Worm (Caenorhabditis elegans): ENCODE results near the gene W03C9.2.

ce11 chrII:11971009-11971636 lies 9.0 kb downstream of the W03C9.2 start:
- no peak for TF ChIP-seq ceh-24 (tag; optimal IDR thresholded peaks at IDR 0.05)
- TF ChIP-seq nfya-1 (tag; optimal IDR thresholded peaks at IDR 0.05), result peak; percentile 70
- TF ChIP-seq dmd-4 (tag; optimal IDR thresholded peaks at IDR 0.05; ENCODE audit: borderline replicate concordance), result no peak
- no peak for TF ChIP-seq pha-4 (tag; optimal IDR thresholded peaks at IDR 0.05)
- TF ChIP-seq nhr-232 (tag; optimal IDR thresholded peaks at IDR 0.05), result no peak
- TF ChIP-seq ama-1 (optimal IDR thresholded peaks at IDR 0.05), result no peak
- no peak for TF ChIP-seq rnt-1 (tag; optimal IDR thresholded peaks at IDR 0.05)
- TF ChIP-seq nhr-11 (tag; optimal IDR thresholded peaks at IDR 0.05), result no peak
- TF ChIP-seq dve-1 (tag; optimal IDR thresholded peaks at IDR 0.05), result no peak
- TF ChIP-seq ceh-31 (tag; optimal IDR thresholded peaks at IDR 0.05), result no peak
- TF ChIP-seq pag-3 (tag; optimal IDR thresholded peaks at IDR 0.05; ENCODE audit: borderline replicate concordance), result no peak
- TF ChIP-seq unc-86 (tag; optimal IDR thresholded peaks at IDR 0.05), result no peak
- no peak for TF ChIP-seq pqm-1 (tag; optimal IDR thresholded peaks at IDR 0.05)
